Worm (Caenorhabditis elegans) whole organism, early embryonic: ENCODE results near the gene akap-1.

ENCODE experiments used
- ama-1 ChIP-seq: fragments of 150-350 bp; optimal IDR thresholded peaks from 2 replicates; lab custom pipeline; 2014
- ceh-36 ChIP-seq: sonication (generic microtip); optimal IDR thresholded peaks from 2 replicates; lab custom pipeline; 2016; ENCODE audit warnings: missing genetic modification characterization, inconsistent platforms, missing compliant biosample characterization
- ets-7 ChIP-seq: sonication (generic microtip); optimal IDR thresholded peaks from 2 replicates; lab custom pipeline; 2016; ENCODE audit warnings: missing genotype, missing genetic modification characterization, missing compliant biosample characterization
- flt-1 ChIP-seq: fragments of 200-800 bp; sonication (Bioruptor generic); IDR thresholded peaks from 2 replicates; pipeline ENCODE4 v1.3.6; 2022; ENCODE audit warnings: missing genetic modification characterization, missing compliant biosample characterization
- hmg-4 ChIP-seq: fragments of 200-800 bp; sonication (Bioruptor generic); optimal IDR thresholded peaks from 2 replicates; lab custom pipeline; 2018; ENCODE audit warnings: mild to moderate bottlenecking, missing genetic modification characterization, missing compliant biosample characterization
- scrt-1 ChIP-seq: fragments of 200-800 bp; sonication (Bioruptor generic); IDR thresholded peaks from 2 replicates; pipeline ENCODE4 v1.3.6; 2022; ENCODE audit warnings: missing genetic modification characterization, missing compliant biosample characterization
- tbx-37 ChIP-seq: fragments of 200-800 bp; sonication (Bioruptor generic); conservative IDR thresholded peaks from 2 replicates; pipeline ENCODE4 v1.3.6; 2022; ENCODE audit warnings: missing genetic modification reagents, missing genetic modification characterization, missing compliant biosample characterization
- tra-4 ChIP-seq: sonication (generic microtip); optimal IDR thresholded peaks from 2 replicates; lab custom pipeline; 2017; ENCODE audit warnings: missing genetic modification characterization, missing compliant biosample characterization

DNA sequence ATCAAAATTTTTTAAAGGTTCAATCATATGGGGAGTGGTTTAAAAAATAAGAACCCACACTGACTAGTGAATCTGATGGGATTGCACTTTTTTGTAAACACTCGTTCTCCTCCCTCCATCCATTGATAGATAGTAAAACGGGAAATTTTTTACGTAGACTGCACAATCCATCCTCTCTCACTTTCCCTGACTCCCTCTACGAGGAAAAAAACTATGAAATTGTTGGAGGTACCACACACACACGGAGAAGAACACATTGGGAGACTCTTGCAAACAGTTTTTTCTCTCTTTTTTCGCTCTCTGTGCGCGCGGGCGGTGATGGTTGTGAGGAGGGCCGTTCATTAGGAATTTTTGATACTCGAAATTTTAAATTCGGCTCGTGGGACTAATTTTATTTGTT is 2.2 kb downstream of the akap-1 start:
- TF ChIP-seq ama-1 (lab: Kevin White, UChicago) (no peak), hmg-4 (GFP tag; lab: Kevin White, UChicago) (no peak), ets-7 (tag; lab: Kevin White, UChicago) (no peak), tbx-37 (GFP tag; lab: Robert Waterston, UW) (no peak), scrt-1 (GFP tag; lab: Robert Waterston, UW) (no peak), tra-4 (tag; lab: Kevin White, UChicago) (no peak), ceh-36 (tag; lab: Kevin White, UChicago) (no peak), flt-1 (GFP tag; lab: Robert Waterston, UW) (no peak)
